Fruit fly (Drosophila melanogaster) whole organism, wandering third instar larva: ENCODE results near the gene Cdc50.

ENCODE experiments used
- Abd-B ChIP-seq: fragments of >200 bp; optimal IDR thresholded peaks from 2 replicates; lab custom pipeline; 2017; ENCODE audit warnings: missing biosample characterization, missing genetic modification characterization
- CG32264 ChIP-seq: fragments of 200-800 bp; sonication (Bioruptor generic); optimal IDR thresholded peaks from 2 replicates; lab custom pipeline; 2016; ENCODE audit warnings: missing biosample characterization, missing genetic modification characterization
- CG9705 ChIP-seq: fragments of 200-800 bp; sonication (Bioruptor generic); optimal IDR thresholded peaks from 2 replicates; lab custom pipeline; 2018; ENCODE audit warnings: missing biosample characterization, mild to moderate bottlenecking, missing genetic modification characterization
- CrebA ChIP-seq: fragments of 200-800 bp; sonication (Bioruptor generic); optimal IDR thresholded peaks from 2 replicates; lab custom pipeline; 2016; ENCODE audit warnings: missing biosample characterization, mild to moderate bottlenecking, missing genetic modification characterization, borderline replicate concordance
- Dfd ChIP-seq: fragments of >200 bp; optimal IDR thresholded peaks from 2 replicates; lab custom pipeline; 2017; ENCODE audit warnings: missing biosample characterization, missing genetic modification characterization
- Dif ChIP-seq: fragments of 200-275, 200-300 bp; sonication (Bioruptor generic); optimal IDR thresholded peaks from 2 replicates; lab custom pipeline; 2018; ENCODE audit warnings: missing biosample characterization, missing genetic modification characterization; ENCODE audit not compliant: partially characterized antibody
- GATAd ChIP-seq: sonication (Bioruptor generic); optimal IDR thresholded peaks from 2 replicates; lab custom pipeline; 2016; ENCODE audit warnings: missing biosample characterization, missing genetic modification characterization
- HLH106 ChIP-seq: fragments of 200-800 bp; optimal IDR thresholded peaks from 3 replicates; lab custom pipeline; 2019; ENCODE audit warnings: missing biosample characterization, mild to moderate bottlenecking, missing genetic modification characterization, moderate library complexity
- Hnf4 ChIP-seq: fragments of 200-800 bp; sonication (Bioruptor generic); optimal IDR thresholded peaks from 2 replicates; lab custom pipeline; 2016; ENCODE audit warnings: missing biosample characterization, mild to moderate bottlenecking, missing genetic modification characterization
- Hr78 ChIP-seq: fragments of >200 bp; optimal IDR thresholded peaks from 2 replicates; lab custom pipeline; 2017; ENCODE audit warnings: missing biosample characterization, missing genetic modification characterization
- Hr83 ChIP-seq: fragments of 200-300 bp; sonication (Bioruptor generic); optimal IDR thresholded peaks from 2 replicates; lab custom pipeline; 2016; ENCODE audit warnings: missing biosample characterization, mild to moderate bottlenecking, missing genetic modification characterization, moderate library complexity; ENCODE audit not compliant: poor library complexity, severe bottlenecking
- Jra ChIP-seq: sonication (Bioruptor generic); optimal IDR thresholded peaks from 2 replicates; lab custom pipeline; 2016; ENCODE audit warnings: missing biosample characterization, missing genetic modification characterization
- Mio ChIP-seq: sonication (Bioruptor generic); optimal IDR thresholded peaks from 2 replicates; lab custom pipeline; 2016; ENCODE audit warnings: missing biosample characterization, missing genetic modification characterization
- Myc ChIP-seq: fragments of >200 bp; optimal IDR thresholded peaks from 2 replicates; lab custom pipeline; 2017
- N ChIP-seq: fragments of >200 bp; optimal IDR thresholded peaks from 2 replicates; lab custom pipeline; 2018; ENCODE audit warnings: missing biosample characterization, missing external identifiers, missing genetic modification characterization
- Rel ChIP-seq, 2 experiments: fragments of 200-800 bp; sonication (Bioruptor generic) in 1 of 2; optimal IDR thresholded peaks; 2 replicates in 1 of 2; 3 replicates in 1 of 2; lab custom pipeline; 2016 to 2019; ENCODE audit warnings: mild to moderate bottlenecking in 2 of 2, missing biosample characterization in 2 of 2, missing genetic modification characterization in 2 of 2, moderate library complexity in 1 of 2
- Sp1 ChIP-seq: fragments of 200-800 bp; sonication (Bioruptor generic); optimal IDR thresholded peaks from 3 replicates; lab custom pipeline; 2019; ENCODE audit warnings: missing biosample characterization, mild to moderate bottlenecking, missing genetic modification characterization, moderate library complexity
- Vsx2 ChIP-seq: fragments of 200-300, 225-300 bp; sonication (Bioruptor generic); optimal IDR thresholded peaks from 2 replicates; lab custom pipeline; 2018; ENCODE audit warnings: missing biosample characterization, missing genetic modification characterization; ENCODE audit not compliant: partially characterized antibody
- br ChIP-seq: fragments of 200-800 bp; sonication (Bioruptor generic); optimal IDR thresholded peaks from 2 replicates; lab custom pipeline; 2016; ENCODE audit warnings: missing biosample characterization, missing genetic modification characterization
- brk ChIP-seq: fragments of 200-800 bp; sonication (Bioruptor generic); optimal IDR thresholded peaks from 2 replicates; lab custom pipeline; 2016; ENCODE audit warnings: missing biosample characterization, mild to moderate bottlenecking, missing genetic modification characterization
- dl ChIP-seq, 2 experiments: fragments of 175-275, 200-275 bp in 1 of 2; fragments of 200-275 bp in 1 of 2; sonication (Bioruptor generic); optimal IDR thresholded peaks; lab custom pipeline; 2018; ENCODE audit warnings: mild to moderate bottlenecking in 2 of 2, missing biosample characterization in 2 of 2, missing genetic modification characterization in 2 of 2, moderate library complexity in 2 of 2; ENCODE audit not compliant: partially characterized antibody in 2 of 2, insufficient read depth in 1 of 2
- dmrt93B ChIP-seq: fragments of 200-800 bp; sonication (Bioruptor generic); optimal IDR thresholded peaks from 2 replicates; lab custom pipeline; 2018; ENCODE audit warnings: missing biosample characterization, mild to moderate bottlenecking, missing genetic modification characterization
- dsf ChIP-seq: sonication (Bioruptor generic); optimal IDR thresholded peaks from 2 replicates; lab custom pipeline; 2016; ENCODE audit warnings: missing biosample characterization, missing genetic modification characterization, borderline replicate concordance
- ey ChIP-seq: fragments of 200-800 bp; sonication (Bioruptor generic); optimal IDR thresholded peaks from 2 replicates; lab custom pipeline; 2016; ENCODE audit warnings: missing biosample characterization, missing genetic modification characterization
- foxo ChIP-seq, 2 experiments: fragments of 200-800 bp; sonication (Bioruptor generic); optimal IDR thresholded peaks; 2 replicates in 1 of 2; 3 replicates in 1 of 2; lab custom pipeline; 2016 to 2017; ENCODE audit warnings: missing biosample characterization in 2 of 2, missing genetic modification characterization in 2 of 2
- fru ChIP-seq: fragments of 200-800 bp; sonication (Bioruptor generic); optimal IDR thresholded peaks from 3 replicates; lab custom pipeline; 2016; ENCODE audit warnings: missing biosample characterization, mild to moderate bottlenecking, missing genetic modification characterization
- h ChIP-seq: fragments of 200-800 bp; sonication (Bioruptor generic); optimal IDR thresholded peaks from 3 replicates; lab custom pipeline; 2016; ENCODE audit warnings: missing biosample characterization, mild to moderate bottlenecking, missing genetic modification characterization
- jim ChIP-seq: fragments of 175-275, 200-325 bp; sonication (Bioruptor generic); optimal IDR thresholded peaks from 2 replicates; lab custom pipeline; 2016; ENCODE audit warnings: missing biosample characterization, mild to moderate bottlenecking, missing genetic modification characterization
- lola ChIP-seq: fragments of >200 bp; optimal IDR thresholded peaks from 2 replicates; lab custom pipeline; 2017; ENCODE audit warnings: missing biosample characterization, missing genetic modification characterization
- pan ChIP-seq: fragments of >200 bp; optimal IDR thresholded peaks from 2 replicates; lab custom pipeline; 2017
- psq ChIP-seq: fragments of 200-800 bp; sonication (Bioruptor generic); optimal IDR thresholded peaks from 3 replicates; lab custom pipeline; 2017; ENCODE audit warnings: missing biosample characterization, mild to moderate bottlenecking, missing genetic modification characterization, moderate library complexity
- rgr ChIP-seq: fragments of 200-800 bp; sonication (Bioruptor generic); optimal IDR thresholded peaks from 3 replicates; lab custom pipeline; 2016; ENCODE audit warnings: missing biosample characterization, mild to moderate bottlenecking, missing genetic modification characterization
- sage ChIP-seq: fragments of 200-800 bp; sonication (Bioruptor generic); optimal IDR thresholded peaks from 2 replicates; lab custom pipeline; 2016; ENCODE audit warnings: missing biosample characterization, mild to moderate bottlenecking, missing genetic modification characterization
- sv ChIP-seq: fragments of 200-800 bp; sonication (Bioruptor generic); optimal IDR thresholded peaks from 3 replicates; lab custom pipeline; 2016; ENCODE audit warnings: missing biosample characterization, missing genetic modification characterization
- tai ChIP-seq: sonication (Bioruptor generic); optimal IDR thresholded peaks from 2 replicates; lab custom pipeline; 2016; ENCODE audit warnings: missing biosample characterization, missing genetic modification characterization
- usp ChIP-seq: fragments of >200 bp; optimal IDR thresholded peaks from 2 replicates; lab custom pipeline; 2017; ENCODE audit warnings: missing biosample characterization, missing genetic modification characterization
- woc ChIP-seq: sonication (Bioruptor generic); optimal IDR thresholded peaks from 2 replicates; lab custom pipeline; 2016; ENCODE audit warnings: missing biosample characterization, mild to moderate bottlenecking, missing genetic modification characterization

Gene Cdc50

dm6 chrX:16442361-16442760, 1.3 kb upstream of the Cdc50 start:
- no peak for TF ChIP-seq dl (GFP tag; optimal IDR thresholded peaks at IDR 0.05; lab: Kevin White, UChicago; ENCODE audit: insufficient read depth in 1 of 2, partially characterized antibody in 2 of 2)
- TF ChIP-seq Rel (GFP tag; optimal IDR thresholded peaks at IDR 0.05; lab: Kevin White, UChicago) = no peak
- TF ChIP-seq Rel (tag; optimal IDR thresholded peaks at IDR 0.05; lab: Kevin White, UChicago) = peak; percentile 98

- TF ChIP-seq GATAd (GFP tag; lab: Kevin White, UChicago) = no peak
- no peak for TF ChIP-seq pan (lab: Kevin White, UChicago)
- no peak for TF ChIP-seq CG32264 (GFP tag; lab: Kevin White, UChicago)
- no peak for TF ChIP-seq lola (GFP tag; lab: Kevin White, UChicago)
- TF ChIP-seq h = no peak
- no peak for TF ChIP-seq tai (GFP tag; lab: Kevin White, UChicago)
- no peak for TF ChIP-seq ey
- TF ChIP-seq Dif = no peak
- no peak for TF ChIP-seq brk
- TF ChIP-seq psq (GFP tag; lab: Kevin White, UChicago) = no peak
- TF ChIP-seq CrebA (GFP tag; lab: Kevin White, UChicago) = no peak
Measured at dm6 chrX:16428476-16428875, 12.6 kb downstream of the Cdc50 start.

- TF ChIP-seq h (no peak), woc (peak; percentile 68), Dif (no peak), pan (lab: Kevin White, UChicago) (no peak), Sp1 (GFP tag; lab: Kevin White, UChicago) (no peak), lola (GFP tag; lab: Kevin White, UChicago) (no peak), brk (no peak), Hnf4 (GFP tag; lab: Kevin White, UChicago) (no peak), psq (GFP tag; lab: Kevin White, UChicago) (peak; percentile 70), N (GFP tag; lab: Kevin White, UChicago) (no peak), Myc (peak; percentile 88)
Measured at dm6 chrX:16427786-16428400, 13.2 kb downstream of the Cdc50 start.

- TF ChIP-seq Hr78 = no peak
- no peak for TF ChIP-seq h
- peak; percentile 37 for TF ChIP-seq fru (GFP tag; lab: Kevin White, UChicago)
- TF ChIP-seq tai (GFP tag; lab: Kevin White, UChicago) = no peak
- no peak for TF ChIP-seq usp (GFP tag; lab: Kevin White, UChicago)
- TF ChIP-seq woc = no peak
- no peak for TF ChIP-seq GATAd (GFP tag; lab: Kevin White, UChicago)
- TF ChIP-seq br (GFP tag; lab: Kevin White, UChicago) = no peak
- no peak for TF ChIP-seq CrebA (GFP tag; lab: Kevin White, UChicago)
- no peak for TF ChIP-seq Dif
- no peak for TF ChIP-seq dmrt93B (GFP tag; lab: Kevin White, UChicago)
- no peak for TF ChIP-seq Dfd (GFP tag; lab: Kevin White, UChicago)
- TF ChIP-seq dsf (GFP tag; lab: Kevin White, UChicago) = no peak
- no peak for TF ChIP-seq Jra
- TF ChIP-seq jim (GFP tag; lab: Kevin White, UChicago) = no peak
- peak; percentile 46 for TF ChIP-seq HLH106 (tag; lab: Kevin White, UChicago)
- TF ChIP-seq ey = no peak
- TF ChIP-seq CG32264 (GFP tag; lab: Kevin White, UChicago) = no peak
- no peak for TF ChIP-seq N (GFP tag; lab: Kevin White, UChicago)
- TF ChIP-seq pan (lab: Kevin White, UChicago) = no peak
- no peak for TF ChIP-seq Myc
- TF ChIP-seq Rel (GFP tag; optimal IDR thresholded peaks at IDR 0.05; lab: Kevin White, UChicago) = no peak
- no peak for TF ChIP-seq Rel (tag; optimal IDR thresholded peaks at IDR 0.05; lab: Kevin White, UChicago)
- no peak for TF ChIP-seq brk
- no peak for TF ChIP-seq Vsx2 (GFP tag; lab: Kevin White, UChicago)
- peak; percentile 20 for TF ChIP-seq Sp1 (GFP tag; lab: Kevin White, UChicago)
- no peak for TF ChIP-seq sv (GFP tag; lab: Kevin White, UChicago)
- peak; percentile 69 for TF ChIP-seq psq (GFP tag; lab: Kevin White, UChicago)
- TF ChIP-seq Hnf4 (GFP tag; lab: Kevin White, UChicago) = no peak
- TF ChIP-seq Hr83 (GFP tag; lab: Kevin White, UChicago) = no peak
- TF ChIP-seq Abd-B (GFP tag; lab: Kevin White, UChicago) = no peak
- no peak for TF ChIP-seq rgr
- no peak for TF ChIP-seq sage
- TF ChIP-seq foxo (GFP tag; optimal IDR thresholded peaks at IDR 0.05; lab: Kevin White, UChicago) = no peak
- no peak for TF ChIP-seq Mio (GFP tag; lab: Kevin White, UChicago)
- no peak for TF ChIP-seq lola (GFP tag; lab: Kevin White, UChicago)
- no peak for TF ChIP-seq CG9705 (GFP tag; lab: Kevin White, UChicago)
Measured at dm6 chrX:16426478-16427052, 14.5 kb downstream of the Cdc50 start.
